Worm (Caenorhabditis elegans): ENCODE data around the gene R07H5.11.

- TF ChIP-seq him-1 (tag; optimal IDR thresholded peaks at IDR 0.05) (no peak), W03F9.2 (tag; optimal IDR thresholded peaks at IDR 0.05) (no peak), dao-5 (tag; optimal IDR thresholded peaks at IDR 0.05) (no peak)
Measured at ce11 chrIV:11218037-11218436, 15.5 kb downstream of the R07H5.11 start, which contains the start of gene zip-6.
